Worm (Caenorhabditis elegans) whole organism, mixed stage, embryonic: ENCODE measurements around the gene W04H10.5.

Experiments
- ces-1 ChIP-seq: fragments of 150-350 bp; optimal IDR thresholded peaks from 2 replicates; lab custom pipeline; 2014; ENCODE audit warnings: missing biosample characterization, missing genetic modification reagents, missing genetic modification characterization
- lsy-2 ChIP-seq: fragments of 150-350 bp; optimal IDR thresholded peaks from 2 replicates; lab custom pipeline; 2014; ENCODE audit warnings: missing biosample characterization, missing genetic modification characterization
- nhr-237 ChIP-seq: fragments of 150-350 bp; optimal IDR thresholded peaks from 2 replicates; lab custom pipeline; 2014; ENCODE audit warnings: missing biosample characterization, missing genetic modification characterization
- nhr-76 ChIP-seq: sonication (generic microtip); optimal IDR thresholded peaks from 2 replicates; lab custom pipeline; 2017; ENCODE audit warnings: missing biosample characterization, missing genetic modification characterization

- no peak for TF ChIP-seq nhr-76 (tag; lab: Kevin White, UChicago)
- TF ChIP-seq lsy-2 (tag; lab: Kevin White, UChicago) = peak; percentile 1
- no peak for TF ChIP-seq nhr-237 (tag; lab: Kevin White, UChicago)
- peak; percentile 76 for TF ChIP-seq ces-1
Measured at ce11 chrII:602969-603368, 3.2 kb upstream of the W04H10.5 start.
